Worm (Caenorhabditis elegans): ENCODE measurements around the gene rcq-5.

rcq-5 gene

ce11 chrIII:4096370-4096842, 38.6 kb upstream of the rcq-5 start (continued):
- TF ChIP-seq nhr-77 (tag; optimal IDR thresholded peaks at IDR 0.05) = no peak
- 0 out of 2 replicates have a peak, but pooled peaks have one; percentile 34 for TF ChIP-seq egl-43 (GFP tag; IDR thresholded peaks at IDR 0.05)

DNA sequence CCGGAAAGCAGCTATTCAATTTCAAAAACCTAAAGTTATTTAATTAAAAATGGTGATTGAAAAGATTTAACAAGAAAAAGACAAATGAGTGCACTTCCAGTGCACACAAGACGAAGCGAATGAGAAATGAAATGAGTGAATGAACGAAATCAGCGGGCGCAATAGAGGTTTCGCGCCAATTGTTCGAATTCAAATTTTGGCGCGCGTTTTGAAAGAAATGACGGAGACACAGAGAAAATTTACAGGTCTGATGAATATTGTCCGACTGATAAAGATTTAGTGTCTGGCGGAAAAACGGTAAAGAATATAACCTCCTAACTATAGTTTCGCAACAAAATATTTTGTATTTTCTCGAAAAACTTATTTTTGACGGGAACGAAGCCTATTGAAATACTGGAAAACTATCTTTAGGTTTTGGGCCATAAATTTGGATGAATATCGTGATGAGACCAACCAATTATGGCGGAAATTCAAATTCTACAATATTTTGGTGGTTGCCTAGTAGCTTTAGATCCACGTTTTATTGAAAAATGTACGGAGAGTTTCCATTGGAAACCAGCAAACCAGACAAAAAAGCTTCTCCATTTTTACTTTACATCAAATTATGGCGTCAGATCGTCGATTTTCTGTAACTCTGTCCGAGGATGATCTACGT, 37.8 kb upstream of the rcq-5 start, which contains the start of gene C03C10.7:
Gene C03C10.7, plus strand, starts transcription at position 605 of the 655 bp plus-strand sequence.
- TF ChIP-seq php-3 (GFP tag; IDR thresholded peaks at IDR 0.05) = no peak
- TF ChIP-seq dpl-1 (GFP tag; optimal IDR thresholded peaks at IDR 0.05) = peak; percentile 41
- TF ChIP-seq hif-1 (tag; optimal IDR thresholded peaks at IDR 0.05) = no peak
- TF ChIP-seq nhr-76 (tag; optimal IDR thresholded peaks at IDR 0.05) = no peak
- TF ChIP-seq egl-43 (GFP tag; IDR thresholded peaks at IDR 0.05) = no peak
- no peak for TF ChIP-seq F49E8.2 (tag; optimal IDR thresholded peaks at IDR 0.05; ENCODE audit: borderline replicate concordance)
- no peak for TF ChIP-seq nhr-25 (tag; optimal IDR thresholded peaks at IDR 0.05; ENCODE audit: borderline replicate concordance, insufficient read depth)

DNA sequence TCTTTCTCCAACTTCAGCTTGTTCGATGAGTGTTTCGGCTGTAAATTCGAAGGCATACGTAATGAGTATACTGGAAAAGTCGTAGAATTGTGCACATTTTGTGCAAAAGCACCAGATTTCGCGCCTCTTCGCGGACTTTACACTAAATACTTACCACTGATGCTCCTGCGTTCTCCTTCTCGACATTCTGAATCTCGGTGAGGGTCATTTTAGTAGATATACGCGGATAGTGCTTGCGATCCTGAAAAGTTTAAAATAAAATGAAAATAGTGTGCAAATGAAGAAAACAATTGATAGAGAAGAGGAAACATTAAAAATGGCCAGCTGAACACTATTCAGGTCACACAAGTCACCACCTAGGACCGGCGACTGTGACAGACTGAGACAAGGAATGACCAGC, 36.9 kb upstream of the rcq-5 start, which contains the start of gene rnr-2:
Gene rnr-2, minus strand, starts transcription at position 241 of the 400 bp plus-strand sequence.
- TF ChIP-seq pqm-1 (tag; optimal IDR thresholded peaks at IDR 0.05) = no peak
- TF ChIP-seq dpl-1 (GFP tag; optimal IDR thresholded peaks at IDR 0.05) = peak; percentile 8
- TF ChIP-seq aha-1 (tag) = peak; percentile 37

ce11 chrIII:4092962-4093361, 35.2 kb upstream of the rcq-5 start:
- no peak for TF ChIP-seq set-16 (GFP tag; IDR thresholded peaks at IDR 0.05)
- no peak for TF ChIP-seq dmd-9 (GFP tag; IDR thresholded peaks at IDR 0.05)
- TF ChIP-seq daf-12 (tag; optimal IDR thresholded peaks at IDR 0.05) = no peak
- TF ChIP-seq gei-8 (GFP tag; optimal IDR thresholded peaks at IDR 0.05) = no peak
- no peak for TF ChIP-seq lin-1 (GFP tag; IDR thresholded peaks at IDR 0.05)
- TF ChIP-seq nhr-10 (tag; optimal IDR thresholded peaks at IDR 0.05) = no peak

DNA sequence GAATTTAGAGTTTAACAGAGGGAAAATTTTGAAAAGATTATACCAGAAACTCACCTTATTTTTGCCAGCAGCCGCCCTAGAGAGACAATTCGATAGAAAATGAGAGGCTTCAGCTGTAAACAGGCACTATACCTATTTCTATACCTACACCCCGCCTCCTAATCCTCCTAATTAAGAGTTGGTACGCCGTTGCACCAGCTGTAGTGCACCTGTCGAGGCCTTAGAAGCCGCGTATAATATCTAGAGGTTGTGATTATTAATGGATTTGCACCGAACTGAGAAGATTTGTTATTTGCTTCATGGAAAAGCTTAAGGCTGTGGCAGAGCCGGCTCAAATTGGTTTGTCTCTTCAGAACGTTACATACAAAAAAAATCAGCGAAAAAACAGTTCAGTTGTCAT, 34.2 kb upstream of the rcq-5 start, which contains the start of gene C03C10.5:
Gene C03C10.5, minus strand, starts transcription at position 101 of the 400 bp plus-strand sequence.
- TF ChIP-seq php-3 (GFP tag; IDR thresholded peaks at IDR 0.05) (no peak), ZK337.2 (GFP tag; IDR thresholded peaks at IDR 0.05) (no peak), mxl-2 (GFP tag; conservative IDR thresholded peaks at IDR 0.05) (no peak), nhr-237 (tag; optimal IDR thresholded peaks at IDR 0.05) (no peak), ces-1 (GFP tag; optimal IDR thresholded peaks at IDR 0.05) (no peak), R02D3.7 (tag; optimal IDR thresholded peaks at IDR 0.05) (no peak), nhr-111 (GFP tag; optimal IDR thresholded peaks at IDR 0.05) (no peak), sdz-12 (GFP tag; optimal IDR thresholded peaks at IDR 0.05) (no peak), lin-29 (GFP tag; IDR thresholded peaks at IDR 0.05) (no peak), hlh-11 (tag; optimal IDR thresholded peaks at IDR 0.05) (no peak), jun-1 (tag; optimal IDR thresholded peaks at IDR 0.05) (no peak), fkh-10 (GFP tag; optimal IDR thresholded peaks at IDR 0.05) (no peak), mep-1 (tag; optimal IDR thresholded peaks at IDR 0.05) (no peak), tag-97 (GFP tag; IDR thresholded peaks at IDR 0.05) (no peak), zfp-3 (GFP tag; conservative IDR thresholded peaks at IDR 0.05) (no peak), ceh-62 (tag; optimal IDR thresholded peaks at IDR 0.05) (no peak), unc-39 (tag; optimal IDR thresholded peaks at IDR 0.05) (no peak), nhr-25 (tag; optimal IDR thresholded peaks at IDR 0.05; ENCODE audit: borderline replicate concordance, insufficient read depth) (no peak), ZK546.5 (tag; optimal IDR thresholded peaks at IDR 0.05) (no peak)

Measured in whole organism, L4 larva.